Fruit fly (Drosophila melanogaster) whole organism: ENCODE results near the gene wdn.

Source experiments
- CG8478 ChIP-seq: fragments of >200 bp; optimal IDR thresholded peaks from 2 replicates; lab custom pipeline; 2018; ENCODE audit warnings: inconsistent platforms
- Dll ChIP-seq: fragments of >200 bp; optimal IDR thresholded peaks from 2 replicates; lab custom pipeline; 2017
- EcR ChIP-seq, 2 experiments: fragments of >200 bp; optimal IDR thresholded peaks; 2 replicates each; lab custom pipeline; 2017; ENCODE audit warnings: missing biosample characterization in 2 of 2, missing genetic modification characterization in 2 of 2, missing genetic modification reagents in 2 of 2
- pan ChIP-seq: fragments of >200 bp; optimal IDR thresholded peaks from 2 replicates; lab custom pipeline; 2017
- psq ChIP-seq: fragments of >200 bp; optimal IDR thresholded peaks from 2 replicates; lab custom pipeline; 2017
- usp ChIP-seq: fragments of >200 bp; optimal IDR thresholded peaks from 2 replicates; lab custom pipeline; 2017; ENCODE audit warnings: missing biosample characterization, missing genetic modification characterization, mixed read lengths

Gene wdn

dm6 chr3R:28810942-28811676 is at the start of gene wdn:
Gene wdn, minus strand, starts transcription at chr3R:28811337.
- TF ChIP-seq CG8478 (lab: Kevin White, UChicago), result no peak
- TF ChIP-seq usp (GFP tag; lab: Kevin White, UChicago), result no peak
- TF ChIP-seq EcR (GFP tag; optimal IDR thresholded peaks at IDR 0.05; lab: Kevin White, UChicago), result no peak
- no peak for TF ChIP-seq psq (lab: Kevin White, UChicago)
- no peak for TF ChIP-seq pan (lab: Kevin White, UChicago)
- TF ChIP-seq Dll (lab: Kevin White, UChicago), result no peak

- TF ChIP-seq Dll (lab: Kevin White, UChicago) (no peak), psq (lab: Kevin White, UChicago) (no peak), CG8478 (lab: Kevin White, UChicago) (no peak), pan (lab: Kevin White, UChicago) (no peak), usp (GFP tag; lab: Kevin White, UChicago) (no peak), EcR (GFP tag; optimal IDR thresholded peaks at IDR 0.05; lab: Kevin White, UChicago) (no peak)
Measured at dm6 chr3R:28860582-28860981, 49.4 kb upstream of the wdn start.

- TF ChIP-seq usp (GFP tag; lab: Kevin White, UChicago), result no peak
- peak; percentile 81 for TF ChIP-seq Dll (lab: Kevin White, UChicago)
Measured at dm6 chr3R:28859058-28859526, 48.0 kb upstream of the wdn start, which contains the start of gene Inx3. Gene Inx3, minus strand, starts transcription at chr3R:28859497.

dm6 chr3R:28858241-28858647 is 47.1 kb upstream of the wdn start:
- TF ChIP-seq Dll (lab: Kevin White, UChicago), result peak; percentile 54
- no peak for TF ChIP-seq pan (lab: Kevin White, UChicago)
- TF ChIP-seq EcR (GFP tag; optimal IDR thresholded peaks at IDR 0.05; lab: Kevin White, UChicago), result no peak
- TF ChIP-seq psq (lab: Kevin White, UChicago), result no peak
- TF ChIP-seq CG8478 (lab: Kevin White, UChicago), result peak; percentile 58
- no peak for TF ChIP-seq usp (GFP tag; lab: Kevin White, UChicago)

dm6 chr3R:28857287-28858024 is 46.3 kb upstream of the wdn start:
- TF ChIP-seq EcR (GFP tag; optimal IDR thresholded peaks at IDR 0.05; lab: Kevin White, UChicago) (peak in 1 of 2 experiments; percentile 4), CG8478 (lab: Kevin White, UChicago) (no peak)

- no peak for TF ChIP-seq EcR (GFP tag; optimal IDR thresholded peaks at IDR 0.05; lab: Kevin White, UChicago)
Measured at dm6 chr3R:28856829-28857228, 45.7 kb upstream of the wdn start.

DNA sequence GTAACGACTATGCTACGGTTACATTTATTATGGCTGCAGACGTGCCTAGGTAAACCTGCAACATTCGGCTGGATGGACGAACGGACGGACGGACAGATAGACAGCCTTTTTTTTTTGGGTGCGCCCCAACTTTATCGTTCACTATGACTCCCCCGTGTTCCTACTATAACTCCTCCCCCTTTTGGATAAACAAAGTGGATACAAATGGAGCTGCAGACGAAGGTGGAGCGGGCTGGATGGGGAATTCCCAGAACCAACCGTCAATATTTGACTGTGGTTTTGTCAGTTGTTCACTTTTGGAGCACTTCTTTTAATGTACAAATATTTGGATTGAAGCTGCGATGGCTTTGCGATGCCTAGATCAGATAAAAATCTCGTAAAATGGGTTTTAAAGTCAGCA is 45.0 kb upstream of the wdn start:
- no peak for TF ChIP-seq Dll (lab: Kevin White, UChicago)
- TF ChIP-seq psq (lab: Kevin White, UChicago), result no peak
- no peak for TF ChIP-seq CG8478 (lab: Kevin White, UChicago)
- no peak for TF ChIP-seq usp (GFP tag; lab: Kevin White, UChicago)
- TF ChIP-seq EcR (GFP tag; optimal IDR thresholded peaks at IDR 0.05; lab: Kevin White, UChicago), result no peak
- TF ChIP-seq pan (lab: Kevin White, UChicago), result no peak

- no peak for TF ChIP-seq psq (lab: Kevin White, UChicago)
- no peak for TF ChIP-seq EcR (GFP tag; optimal IDR thresholded peaks at IDR 0.05; lab: Kevin White, UChicago)
- no peak for TF ChIP-seq pan (lab: Kevin White, UChicago)
- TF ChIP-seq Dll (lab: Kevin White, UChicago), result no peak
- TF ChIP-seq usp (GFP tag; lab: Kevin White, UChicago), result no peak
- TF ChIP-seq CG8478 (lab: Kevin White, UChicago), result no peak
Measured at dm6 chr3R:28851966-28852377, 40.8 kb upstream of the wdn start.

DNA sequence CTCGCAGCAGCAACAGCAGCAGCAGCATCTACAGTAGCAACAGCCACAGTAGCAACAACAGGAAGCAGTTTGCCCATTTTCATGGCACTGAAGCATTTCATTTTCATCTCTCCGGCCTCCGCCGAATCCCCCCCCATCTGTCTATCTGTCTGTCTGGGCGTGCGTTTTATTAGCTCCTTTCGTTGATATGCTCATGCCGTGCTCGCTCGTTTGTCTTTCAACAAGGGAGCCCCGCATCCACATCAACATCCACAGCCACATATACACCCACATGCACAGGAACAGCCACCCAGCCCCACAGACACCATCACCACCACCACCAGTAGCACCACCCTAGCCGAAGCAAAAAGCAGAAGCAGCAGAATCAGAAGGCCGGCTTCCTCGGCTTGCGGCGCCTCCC is 40.4 kb upstream of the wdn start:
- TF ChIP-seq CG8478 (lab: Kevin White, UChicago) (no peak), Dll (lab: Kevin White, UChicago) (no peak), usp (GFP tag; lab: Kevin White, UChicago) (no peak), EcR (GFP tag; optimal IDR thresholded peaks at IDR 0.05; lab: Kevin White, UChicago) (no peak), psq (lab: Kevin White, UChicago) (no peak), pan (lab: Kevin White, UChicago) (no peak)

DNA sequence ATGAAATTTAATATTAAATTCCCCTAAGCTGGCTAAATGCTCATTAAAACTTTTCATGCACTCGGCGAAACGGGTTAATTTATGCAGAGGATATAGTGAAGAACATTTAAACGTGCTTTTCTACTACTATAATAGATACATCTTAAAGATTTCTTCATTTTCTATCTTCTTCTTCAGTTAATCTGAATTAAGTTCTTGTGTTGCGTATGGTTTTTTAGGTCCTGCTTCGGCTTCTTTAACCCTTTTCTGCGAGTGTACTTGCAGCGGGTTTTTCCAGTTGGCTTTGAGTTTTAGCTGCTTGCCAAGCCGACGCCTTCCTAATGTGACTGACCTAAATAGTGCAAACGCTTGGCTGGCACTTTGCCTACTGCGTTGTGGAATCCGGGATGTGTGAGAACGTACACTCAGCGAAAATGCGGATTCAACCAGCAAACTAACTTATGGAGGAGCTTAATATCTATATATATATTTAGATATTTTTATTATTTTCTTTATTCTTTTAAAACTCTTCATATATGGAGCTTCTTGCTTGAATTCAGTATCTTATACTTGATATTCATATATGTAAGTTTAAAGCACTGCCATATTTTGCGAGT is 39.6 kb upstream of the wdn start:
- TF ChIP-seq pan (lab: Kevin White, UChicago), result no peak
- no peak for TF ChIP-seq usp (GFP tag; lab: Kevin White, UChicago)
- TF ChIP-seq Dll (lab: Kevin White, UChicago), result no peak
- no peak for TF ChIP-seq CG8478 (lab: Kevin White, UChicago)
- TF ChIP-seq EcR (GFP tag; optimal IDR thresholded peaks at IDR 0.05; lab: Kevin White, UChicago), result no peak

- TF ChIP-seq Dll (lab: Kevin White, UChicago) (no peak), CG8478 (lab: Kevin White, UChicago) (no peak), psq (lab: Kevin White, UChicago) (no peak), usp (GFP tag; lab: Kevin White, UChicago) (no peak), pan (lab: Kevin White, UChicago) (no peak), EcR (GFP tag; optimal IDR thresholded peaks at IDR 0.05; lab: Kevin White, UChicago) (no peak)
Measured at dm6 chr3R:28848693-28849470, 37.7 kb upstream of the wdn start.
